Fruit fly (Drosophila melanogaster): ENCODE data around the gene CG15561.

Gene CG15561

dm6 chr3R:31181816-31182215, 33.9 kb downstream of the CG15561 start:
- no peak for TF ChIP-seq CG34367 (tag; optimal IDR thresholded peaks at IDR 0.05)
- TF ChIP-seq CG14655 (GFP tag; optimal IDR thresholded peaks at IDR 0.05), result no peak
- TF ChIP-seq CG8301 (tag; optimal IDR thresholded peaks at IDR 0.05), result no peak
- no peak for TF ChIP-seq Pif1A (GFP tag; optimal IDR thresholded peaks at IDR 0.05)
- no peak for TF ChIP-seq D1 (tag; optimal IDR thresholded peaks at IDR 0.05)
- TF ChIP-seq CG12605 (GFP tag; IDR thresholded peaks at IDR 0.05), result no peak
- no peak for TF ChIP-seq CG15710 (tag; optimal IDR thresholded peaks at IDR 0.05)
- no peak for TF ChIP-seq CG10348 (GFP tag; IDR thresholded peaks at IDR 0.05)
- TF ChIP-seq gl (tag; optimal IDR thresholded peaks at IDR 0.05), result no peak
- no peak for TF ChIP-seq CG8159 (tag; optimal IDR thresholded peaks at IDR 0.05)
- TF ChIP-seq CG13204 (GFP tag; optimal IDR thresholded peaks at IDR 0.05), result no peak
- no peak for TF ChIP-seq CG32121 (GFP tag; IDR thresholded peaks at IDR 0.05)
- TF ChIP-seq rn (GFP tag; IDR thresholded peaks at IDR 0.05), result no peak
- no peak for TF ChIP-seq CG17806 (tag; optimal IDR thresholded peaks at IDR 0.05)

dm6 chr3R:31168968-31169367, 46.8 kb downstream of the CG15561 start, which contains the start of gene stops:
stops (minus strand) TSS chr3R:31169106.
- TF ChIP-seq gl (tag; optimal IDR thresholded peaks at IDR 0.05), result no peak
- peak; percentile 25; the same call in 1 of the 2 replicates for TF ChIP-seq Ets98B (GFP tag; IDR thresholded peaks at IDR 0.05)

- TF ChIP-seq rn (GFP tag; IDR thresholded peaks at IDR 0.05) (no peak), gl (tag; optimal IDR thresholded peaks at IDR 0.05) (no peak), CG9948 (tag; optimal IDR thresholded peaks at IDR 0.05) (no peak), CG14655 (GFP tag; optimal IDR thresholded peaks at IDR 0.05) (no peak), D1 (tag; optimal IDR thresholded peaks at IDR 0.05) (no peak), Snoo (tag; optimal IDR thresholded peaks at IDR 0.05) (no peak), fd96Ca (GFP tag; IDR thresholded peaks at IDR 0.05) (no peak), Ets98B (GFP tag; IDR thresholded peaks at IDR 0.05) (no peak), CG4496 (GFP tag; IDR thresholded peaks at IDR 0.05) (no peak), Pif1A (GFP tag; optimal IDR thresholded peaks at IDR 0.05) (no peak), CG17806 (tag; optimal IDR thresholded peaks at IDR 0.05) (no peak), CG12605 (GFP tag; IDR thresholded peaks at IDR 0.05) (no peak), CG10348 (GFP tag; IDR thresholded peaks at IDR 0.05) (no peak), EcR (GFP tag; optimal IDR thresholded peaks at IDR 0.05) (no peak)
Observed at dm6 chr3R:31168429-31168828, 47.3 kb downstream of the CG15561 start.
